Fruit fly (Drosophila melanogaster) whole organism, embryonic: Measurements from ENCODE around the gene Dred.
A peak's percentile ranks its signal among the peaks of the same experiment; 100 is the strongest.

ENCODE experiments used
- Antp ChIP-seq: fragments of 200-800 bp; sonication (Bioruptor generic); optimal IDR thresholded peaks from 3 replicates; lab custom pipeline; 2016; ENCODE audit warnings: missing biosample characterization, missing genetic modification characterization
- Bgb ChIP-seq: fragments of 200-800 bp; sonication (Bioruptor generic); IDR thresholded peaks from 2 replicates; pipeline ENCODE4 v1.3.6; 2022; ENCODE audit warnings: missing biosample characterization, missing genetic modification characterization; ENCODE audit not compliant: partially characterized antibody
- CG10565 ChIP-seq: fragments of 200-800 bp; sonication (Bioruptor generic); optimal IDR thresholded peaks from 3 replicates; lab custom pipeline; 2016; ENCODE audit warnings: missing biosample characterization, mild to moderate bottlenecking, missing genetic modification characterization
- CG10959 ChIP-seq: fragments of 200-800 bp; sonication (Bioruptor generic); IDR thresholded peaks from 2 replicates; pipeline ENCODE4 v1.3.6; 2022; ENCODE audit warnings: missing biosample characterization, missing genetic modification characterization
- CG12071 ChIP-seq: fragments of 200-800 bp; sonication (Bioruptor generic); optimal IDR thresholded peaks from 3 replicates; lab custom pipeline; 2018; ENCODE audit warnings: missing biosample characterization, mild to moderate bottlenecking, missing genetic modification characterization
- CG12769 ChIP-seq: fragments of 200-800 bp; sonication (Bioruptor generic); optimal IDR thresholded peaks from 2 replicates; lab custom pipeline; 2019; ENCODE audit warnings: missing biosample characterization, mild to moderate bottlenecking, missing genetic modification characterization, moderate library complexity
- CG13296 ChIP-seq: fragments of 200-800 bp; sonication (Bioruptor generic); optimal IDR thresholded peaks from 3 replicates; lab custom pipeline; 2018; ENCODE audit warnings: missing biosample characterization, mild to moderate bottlenecking, missing genetic modification characterization
- CG17186 ChIP-seq: fragments of 200-800 bp; sonication (Bioruptor generic); optimal IDR thresholded peaks from 3 replicates; lab custom pipeline; 2017; ENCODE audit warnings: missing biosample characterization, missing genetic modification reagents, missing genetic modification characterization
- CG17328 ChIP-seq: fragments of 200-800 bp; sonication (Bioruptor generic); IDR thresholded peaks from 2 replicates; pipeline ENCODE4 v1.3.6; 2022; ENCODE audit warnings: missing biosample characterization, missing genetic modification characterization
- CG17802 ChIP-seq: fragments of 200-800 bp; sonication (Bioruptor generic); optimal IDR thresholded peaks from 2 replicates; lab custom pipeline; 2018; ENCODE audit warnings: missing biosample characterization, mild to moderate bottlenecking, missing genetic modification characterization, moderate library complexity
- CG17829 ChIP-seq: fragments of 200-800 bp; optimal IDR thresholded peaks from 2 replicates; lab custom pipeline; 2019; ENCODE audit warnings: missing biosample characterization, mild to moderate bottlenecking, missing genetic modification characterization, moderate library complexity
- CG1832 ChIP-seq: fragments of 200-800 bp; sonication (Bioruptor generic); optimal IDR thresholded peaks from 2 replicates; lab custom pipeline; 2017; ENCODE audit warnings: missing biosample characterization, mild to moderate bottlenecking, missing genetic modification characterization, inconsistent platforms
- CG2116 ChIP-seq: fragments of 200-800 bp; sonication (Bioruptor generic); optimal IDR thresholded peaks from 3 replicates; lab custom pipeline; 2018; ENCODE audit warnings: missing biosample characterization, mild to moderate bottlenecking, missing genetic modification characterization
- CG33213 ChIP-seq: fragments of 200-800 bp; sonication (Bioruptor generic); optimal IDR thresholded peaks from 3 replicates; lab custom pipeline; 2016; ENCODE audit warnings: missing biosample characterization, missing genetic modification characterization
- CG4424 ChIP-seq: fragments of 200-800 bp; sonication (Bioruptor generic); optimal IDR thresholded peaks from 3 replicates; lab custom pipeline; 2016; ENCODE audit warnings: missing biosample characterization, missing genetic modification characterization
- CG6765 ChIP-seq: fragments of 200-800 bp; sonication (Bioruptor generic); optimal IDR thresholded peaks from 3 replicates; lab custom pipeline; 2017; ENCODE audit warnings: missing biosample characterization, mild to moderate bottlenecking, missing genetic modification characterization
- CG8924 ChIP-seq: fragments of 200-800 bp; optimal IDR thresholded peaks from 3 replicates; lab custom pipeline; 2019; ENCODE audit warnings: missing biosample characterization, mild to moderate bottlenecking, missing genetic modification characterization, moderate library complexity
- CG9817 ChIP-seq: fragments of 200-800 bp; sonication (Bioruptor generic); optimal IDR thresholded peaks from 2 replicates; lab custom pipeline; 2018; ENCODE audit warnings: missing biosample characterization, mild to moderate bottlenecking, missing genetic modification characterization, moderate library complexity
- Dip3 ChIP-seq: fragments of 200-800 bp; sonication (Bioruptor generic); optimal IDR thresholded peaks from 3 replicates; lab custom pipeline; 2016; ENCODE audit warnings: missing biosample characterization, missing genetic modification characterization
- Fer1 ChIP-seq: fragments of 200-800 bp; sonication (Bioruptor generic); optimal IDR thresholded peaks from 2 replicates; lab custom pipeline; 2017; ENCODE audit warnings: missing biosample characterization, mild to moderate bottlenecking, missing genetic modification characterization
- HLH54F ChIP-seq: fragments of 200-800 bp; sonication (Bioruptor generic); optimal IDR thresholded peaks from 3 replicates; lab custom pipeline; 2016; ENCODE audit warnings: missing biosample characterization, missing genetic modification characterization
- HLHmδ ChIP-seq: fragments of 200-800 bp; sonication (Bioruptor generic); optimal IDR thresholded peaks from 2 replicates; lab custom pipeline; 2018; ENCODE audit warnings: missing biosample characterization, mild to moderate bottlenecking, missing genetic modification characterization, moderate library complexity
- Hr39 ChIP-seq: fragments of >200 bp; optimal IDR thresholded peaks from 2 replicates; lab custom pipeline; 2017
- Jarid2 ChIP-seq: fragments of 200-800 bp; sonication (Bioruptor generic); optimal IDR thresholded peaks from 3 replicates; lab custom pipeline; 2017; ENCODE audit warnings: mild to moderate bottlenecking, missing biosample characterization, missing genetic modification reagents, missing genetic modification characterization
- NC2β ChIP-seq: fragments of 200-800 bp; sonication (Bioruptor generic); optimal IDR thresholded peaks from 2 replicates; lab custom pipeline; 2016; ENCODE audit warnings: missing biosample characterization, missing genetic modification characterization
- Neu2 ChIP-seq: fragments of 200-800 bp; sonication (Bioruptor generic); optimal IDR thresholded peaks from 3 replicates; lab custom pipeline; 2016; ENCODE audit warnings: missing biosample characterization, missing genetic modification characterization, borderline replicate concordance
- Nf-YB ChIP-seq: fragments of 200-800 bp; sonication (Bioruptor generic); optimal IDR thresholded peaks from 3 replicates; lab custom pipeline; 2019; ENCODE audit warnings: missing biosample characterization, mild to moderate bottlenecking, missing genetic modification characterization, moderate library complexity
- Oaz ChIP-seq: fragments of 200-800 bp; sonication (Bioruptor generic); IDR thresholded peaks from 2 replicates; pipeline ENCODE4 v1.3.6; 2022; ENCODE audit warnings: missing biosample characterization, missing genetic modification characterization
- Poxn ChIP-seq: fragments of 200-800 bp; sonication (Bioruptor generic); IDR thresholded peaks from 2 replicates; pipeline ENCODE4 v1.3.6; 2022; ENCODE audit warnings: missing biosample characterization, missing genetic modification characterization
- Rx ChIP-seq: fragments of 200-800 bp; sonication (Bioruptor generic); IDR thresholded peaks from 2 replicates; pipeline ENCODE4 v1.3.6; 2022; ENCODE audit warnings: missing biosample characterization, missing genetic modification characterization
- Sox100B ChIP-seq: fragments of 200-800 bp; sonication (Bioruptor generic); optimal IDR thresholded peaks from 3 replicates; lab custom pipeline; 2018; ENCODE audit warnings: missing biosample characterization, mild to moderate bottlenecking, missing genetic modification characterization
- Sox102F ChIP-seq: fragments of 200-800 bp; sonication (Bioruptor generic); optimal IDR thresholded peaks from 2 replicates; lab custom pipeline; 2018; ENCODE audit warnings: missing biosample characterization, mild to moderate bottlenecking, missing genetic modification characterization, moderate library complexity
- Vsx1 ChIP-seq: fragments of 200-800 bp; sonication (Bioruptor generic); optimal IDR thresholded peaks from 2 replicates; lab custom pipeline; 2017; ENCODE audit warnings: missing biosample characterization, mild to moderate bottlenecking, missing genetic modification characterization, missing genetic modification reagents
- abd-A ChIP-seq: fragments of 200-800 bp; sonication (Bioruptor generic); optimal IDR thresholded peaks from 3 replicates; lab custom pipeline; 2019; ENCODE audit warnings: missing biosample characterization, mild to moderate bottlenecking, missing genetic modification characterization, moderate library complexity
- aop ChIP-seq: fragments of 200-800 bp; sonication (Bioruptor generic); IDR thresholded peaks from 2 replicates; pipeline ENCODE4 v1.3.6; 2022; ENCODE audit warnings: missing biosample characterization, missing genetic modification characterization
- btn ChIP-seq: fragments of 200-800 bp; sonication (Bioruptor generic); optimal IDR thresholded peaks from 2 replicates; lab custom pipeline; 2016; ENCODE audit warnings: missing biosample characterization, missing genetic modification characterization
- cas ChIP-seq: fragments of 200-800 bp; sonication (Bioruptor generic); IDR thresholded peaks from 2 replicates; pipeline ENCODE4 v1.3.6; 2022; ENCODE audit warnings: missing biosample characterization, missing genetic modification characterization
- croc ChIP-seq: fragments of 200-800 bp; sonication (Bioruptor generic); conservative IDR thresholded peaks from 3 replicates; pipeline ENCODE4 v1.3.6; 2022; ENCODE audit warnings: missing biosample characterization, missing genetic modification characterization
- gce ChIP-seq: fragments of 200-800 bp; sonication (Bioruptor generic); IDR thresholded peaks from 3 replicates; pipeline ENCODE4 v1.3.6; 2022; ENCODE audit warnings: missing biosample characterization, missing genetic modification characterization
- hbn ChIP-seq: fragments of 200-800 bp; sonication (Bioruptor generic); IDR thresholded peaks from 2 replicates; pipeline ENCODE4 v1.3.6; 2022; ENCODE audit warnings: missing biosample characterization, missing genetic modification characterization; ENCODE audit not compliant: partially characterized antibody
- ind ChIP-seq: fragments of 200-800 bp; sonication (Bioruptor generic); optimal IDR thresholded peaks from 3 replicates; lab custom pipeline; 2016; ENCODE audit warnings: missing biosample characterization, missing genetic modification characterization
- insv ChIP-seq, 2 experiments: fragments of 200-800 bp; sonication (Bioruptor generic); optimal IDR thresholded peaks; 3 replicates each; lab custom pipeline; 2016 to 2018; ENCODE audit warnings: missing biosample characterization in 2 of 2, missing genetic modification characterization in 2 of 2
- kay ChIP-seq: fragments of 200-800 bp; sonication (Bioruptor generic); optimal IDR thresholded peaks from 2 replicates; lab custom pipeline; 2016; ENCODE audit warnings: missing biosample characterization, missing genetic modification characterization
- odd ChIP-seq: fragments of 200-800 bp; sonication (Bioruptor generic); optimal IDR thresholded peaks from 2 replicates; lab custom pipeline; 2017; ENCODE audit warnings: missing biosample characterization, mild to moderate bottlenecking, missing genetic modification characterization
- rib ChIP-seq: fragments of 200-800 bp; sonication (Bioruptor generic); IDR thresholded peaks from 2 replicates; pipeline ENCODE4 v1.3.6; 2022; ENCODE audit warnings: missing biosample characterization, missing genetic modification characterization
- scrt ChIP-seq: fragments of 200-800 bp; sonication (Bioruptor generic); optimal IDR thresholded peaks from 2 replicates; lab custom pipeline; 2018; ENCODE audit warnings: missing biosample characterization, mild to moderate bottlenecking, missing genetic modification characterization, moderate library complexity
- sd ChIP-seq: fragments of 200-800 bp; sonication (Bioruptor generic); optimal IDR thresholded peaks from 3 replicates; lab custom pipeline; 2018; ENCODE audit warnings: missing biosample characterization, mild to moderate bottlenecking, missing genetic modification characterization, moderate library complexity
- sens-2 ChIP-seq: fragments of 200-800 bp; sonication (Bioruptor generic); IDR thresholded peaks from 2 replicates; pipeline ENCODE4 v1.3.6; 2022; ENCODE audit warnings: missing biosample characterization, missing genetic modification characterization
- stwl ChIP-seq: fragments of 200-800 bp; sonication (Bioruptor generic); optimal IDR thresholded peaks from 3 replicates; lab custom pipeline; 2018; ENCODE audit warnings: missing biosample characterization, mild to moderate bottlenecking, missing genetic modification characterization, moderate library complexity
- tap ChIP-seq: fragments of 200-800 bp; optimal IDR thresholded peaks from 3 replicates; lab custom pipeline; 2019; ENCODE audit warnings: missing biosample characterization, mild to moderate bottlenecking, missing genetic modification characterization, moderate library complexity
- unc-4 ChIP-seq: fragments of 200-800 bp; sonication (Bioruptor generic); IDR thresholded peaks from 2 replicates; pipeline ENCODE4 v1.3.6; 2022; ENCODE audit warnings: missing biosample characterization, missing genetic modification characterization; ENCODE audit not compliant: partially characterized antibody

Gene Dred

dm6 chr3L:19516547-19516946, 27.5 kb downstream of the Dred start (continued):
- TF ChIP-seq sd (no peak), Fer1 (GFP tag; lab: Kevin White, UChicago) (no peak), CG8924 (no peak), CG17186 (GFP tag; lab: Kevin White, UChicago) (peak; percentile 13), CG12769 (tag; lab: Kevin White, UChicago) (peak; percentile 68), Antp (GFP tag; lab: Kevin White, UChicago) (peak; percentile 94), NC2β (GFP tag; lab: Kevin White, UChicago) (peak; percentile 93), Bgb (GFP tag; lab: Robert Waterston, UW) (peak; percentile 82), HLH54F (GFP tag; lab: Kevin White, UChicago) (peak; percentile 86), Sox100B (GFP tag; lab: Kevin White, UChicago) (peak; percentile 67), cas (GFP tag; lab: Robert Waterston, UW) (peak; percentile 84; the same call in 1 of the 2 replicates), CG6765 (GFP tag; lab: Kevin White, UChicago) (peak; percentile 90), Rx (GFP tag; lab: Robert Waterston, UW) (peak; percentile 97), Vsx1 (GFP tag; lab: Kevin White, UChicago) (peak; percentile 84), ind (GFP tag; lab: Kevin White, UChicago) (peak; percentile 87), CG17829 (tag; lab: Kevin White, UChicago) (peak; percentile 82), aop (peak; percentile 60; the same call in 1 of the 2 replicates), Oaz (GFP tag; lab: Robert Waterston, UW) (peak; percentile 89), CG12071 (peak; percentile 82), tap (tag; lab: Kevin White, UChicago) (peak; percentile 27), CG10959 (peak; percentile 72), Hr39 (lab: Kevin White, UChicago) (no peak), scrt (GFP tag; lab: Kevin White, UChicago) (peak; percentile 64), unc-4 (GFP tag; lab: Robert Waterston, UW) (no peak), rib (GFP tag; lab: Robert Waterston, UW) (no peak; the same call in 1 of the 2 replicates), CG4424 (GFP tag; lab: Kevin White, UChicago) (peak; percentile 94), CG9817 (peak; percentile 96), CG2116 (GFP tag; lab: Kevin White, UChicago) (peak; percentile 65), odd (GFP tag; lab: Kevin White, UChicago) (peak; percentile 28), Poxn (GFP tag; lab: Robert Waterston, UW) (peak; percentile 64), kay (GFP tag; lab: Kevin White, UChicago) (peak; percentile 74), CG17802 (peak; percentile 92), HLHmδ (GFP tag; lab: Kevin White, UChicago) (peak; percentile 74), abd-A (no peak), Dip3 (peak; percentile 82), stwl (tag; lab: Kevin White, UChicago) (peak; percentile 98), CG13296 (GFP tag; lab: Kevin White, UChicago) (peak; percentile 70), croc (GFP tag; lab: Robert Waterston, UW) (peak; percentile 87), CG10565 (peak; percentile 76), CG1832 (no peak), btn (GFP tag; lab: Kevin White, UChicago) (peak; percentile 85), CG17328 (GFP tag; lab: Robert Waterston, UW) (peak; percentile 92), Jarid2 (GFP tag; lab: Kevin White, UChicago) (peak; percentile 73), Neu2 (peak; percentile 64), Sox102F (GFP tag; lab: Kevin White, UChicago) (peak; percentile 72), CG33213 (GFP tag; lab: Kevin White, UChicago) (peak; percentile 95), Nf-YB (GFP tag; lab: Kevin White, UChicago) (no peak), sens-2 (GFP tag; lab: Robert Waterston, UW) (peak; percentile 87), gce (GFP tag; lab: Robert Waterston, UW) (peak; percentile 93), hbn (no peak), insv (GFP tag; optimal IDR thresholded peaks at IDR 0.05; lab: Kevin White, UChicago) (peak in 1 of 2 experiments; percentile 62)
